Fruit fly (Drosophila melanogaster) whole organism, embryonic: ENCODE measurements around the gene CG4709.

Source experiments
- Abd-B ChIP-seq: fragments of 200-800 bp; sonication (Bioruptor generic); optimal IDR thresholded peaks from 2 replicates; lab custom pipeline; 2018; ENCODE audit warnings: missing biosample characterization, mild to moderate bottlenecking, missing genetic modification characterization, moderate library complexity
- Atf3 ChIP-seq: fragments of 200-800 bp; sonication (Bioruptor generic); optimal IDR thresholded peaks from 3 replicates; lab custom pipeline; 2016; ENCODE audit warnings: missing biosample characterization, missing genetic modification characterization
- Awh ChIP-seq: fragments of 200-800 bp; sonication (Bioruptor generic); IDR thresholded peaks from 2 replicates; pipeline ENCODE4, ENCODE4 v1.3.6; 2022; ENCODE audit warnings: missing biosample characterization, missing genetic modification characterization
- CG11504 ChIP-seq: fragments of 200-800 bp; sonication (Bioruptor generic); optimal IDR thresholded peaks from 3 replicates; lab custom pipeline; 2019; ENCODE audit warnings: missing biosample characterization, mild to moderate bottlenecking, missing genetic modification characterization, moderate library complexity
- CG11560 ChIP-seq: fragments of 200-800 bp; sonication (Bioruptor generic); IDR thresholded peaks from 3 replicates; pipeline ENCODE4 v1.3.6; 2022; ENCODE audit warnings: missing biosample characterization, missing genetic modification characterization
- CG14860 ChIP-seq: fragments of 200-800 bp; sonication (Bioruptor generic); IDR thresholded peaks from 3 replicates; pipeline ENCODE4 v1.3.6; 2022; ENCODE audit warnings: missing biosample characterization, missing genetic modification characterization; ENCODE audit not compliant: partially characterized antibody
- CG1603 ChIP-seq: fragments of 200-800 bp; sonication (Bioruptor generic); optimal IDR thresholded peaks from 2 replicates; lab custom pipeline; 2019; ENCODE audit warnings: missing biosample characterization, mild to moderate bottlenecking, missing genetic modification characterization, moderate library complexity
- CG17912 ChIP-seq: fragments of 200-800 bp; sonication (Bioruptor generic); optimal IDR thresholded peaks from 2 replicates; lab custom pipeline; 2018; ENCODE audit warnings: missing biosample characterization, mild to moderate bottlenecking, missing genetic modification characterization
- CG18599 ChIP-seq: fragments of 200-800 bp; sonication (Bioruptor generic); optimal IDR thresholded peaks from 3 replicates; lab custom pipeline; 2017; ENCODE audit warnings: missing biosample characterization, missing genetic modification characterization, mild to moderate bottlenecking, moderate library complexity, missing genetic modification reagents
- CG2875 ChIP-seq: fragments of 200-800 bp; sonication (Bioruptor generic); optimal IDR thresholded peaks from 2 replicates; lab custom pipeline; 2017; ENCODE audit warnings: missing biosample characterization, mild to moderate bottlenecking, missing genetic modification characterization, missing genetic modification reagents
- CG31388 ChIP-seq: fragments of 200-800 bp; sonication (Bioruptor generic); optimal IDR thresholded peaks from 2 replicates; lab custom pipeline; 2016; ENCODE audit warnings: missing biosample characterization, missing genetic modification characterization
- CG3281 ChIP-seq: fragments of 200-800 bp; sonication (Bioruptor generic); optimal IDR thresholded peaks from 3 replicates; lab custom pipeline; 2017; ENCODE audit warnings: missing biosample characterization, mild to moderate bottlenecking, missing genetic modification characterization
- CG42726 ChIP-seq: fragments of 200-800 bp; sonication (Bioruptor generic); IDR thresholded peaks from 2 replicates; pipeline ENCODE4 v1.3.6; 2022; ENCODE audit warnings: missing biosample characterization, missing genetic modification characterization; ENCODE audit not compliant: partially characterized antibody
- CG4282 ChIP-seq: fragments of 200-800 bp; sonication (Bioruptor generic); optimal IDR thresholded peaks from 2 replicates; lab custom pipeline; 2016; ENCODE audit warnings: missing biosample characterization, missing genetic modification characterization
- CG4707 ChIP-seq: fragments of 200-800 bp; sonication (Bioruptor generic); optimal IDR thresholded peaks from 2 replicates; lab custom pipeline; 2018; ENCODE audit warnings: missing biosample characterization, mild to moderate bottlenecking, missing genetic modification characterization, moderate library complexity
- CG4730 ChIP-seq: fragments of 200-800 bp; sonication (Bioruptor generic); IDR thresholded peaks from 2 replicates; pipeline ENCODE4 v1.3.6; 2022; ENCODE audit warnings: missing biosample characterization, missing genetic modification characterization
- CG6689 ChIP-seq: fragments of 200-800 bp; sonication (Bioruptor generic); IDR thresholded peaks from 2 replicates; pipeline ENCODE4 v1.3.6; 2022; ENCODE audit warnings: missing biosample characterization, missing genetic modification characterization
- CG7372 ChIP-seq: fragments of 200-800 bp; sonication (Bioruptor generic); IDR thresholded peaks from 2 replicates; pipeline ENCODE4 v1.3.6; 2022; ENCODE audit warnings: missing biosample characterization, missing genetic modification characterization
- CG7928 ChIP-seq: fragments of 200-800 bp; sonication (Bioruptor generic); optimal IDR thresholded peaks from 2 replicates; lab custom pipeline; 2017; ENCODE audit warnings: missing biosample characterization, mild to moderate bottlenecking, missing genetic modification characterization
- CTCF ChIP-seq: fragments of 200-800 bp; sonication (Bioruptor generic); optimal IDR thresholded peaks from 2 replicates; lab custom pipeline; 2017; ENCODE audit warnings: missing biosample characterization, mild to moderate bottlenecking, missing genetic modification characterization, moderate library complexity
- D19B ChIP-seq: fragments of 200-800 bp; sonication (Bioruptor generic); optimal IDR thresholded peaks from 2 replicates; lab custom pipeline; 2017; ENCODE audit warnings: missing biosample characterization, mild to moderate bottlenecking, missing genetic modification characterization
- Dfd ChIP-seq, 2 experiments: fragments of >200 bp; optimal IDR thresholded peaks; 2 replicates each; lab custom pipeline; 2017; ENCODE audit warnings: missing biosample characterization in 2 of 2, missing genetic modification characterization in 2 of 2
- Hmx ChIP-seq: fragments of 200-800 bp; sonication (Bioruptor generic); optimal IDR thresholded peaks from 2 replicates; lab custom pipeline; 2016; ENCODE audit warnings: missing biosample characterization, missing genetic modification characterization
- Jarid2 ChIP-seq: fragments of 200-800 bp; sonication (Bioruptor generic); optimal IDR thresholded peaks from 3 replicates; lab custom pipeline; 2017; ENCODE audit warnings: mild to moderate bottlenecking, missing biosample characterization, missing genetic modification reagents, missing genetic modification characterization
- Mrtf ChIP-seq: fragments of 200-800 bp; sonication (Bioruptor generic); IDR thresholded peaks from 3 replicates; pipeline ENCODE4 v1.3.6; 2022; ENCODE audit warnings: missing biosample characterization, missing genetic modification characterization
- NFAT ChIP-seq: fragments of 200-800 bp; sonication (Bioruptor generic); IDR thresholded peaks from 2 replicates; pipeline ENCODE4 v1.3.6; 2022; ENCODE audit warnings: missing biosample characterization, missing genetic modification characterization
- Nf-YC ChIP-seq: fragments of 200-800 bp; optimal IDR thresholded peaks from 3 replicates; lab custom pipeline; 2019; ENCODE audit warnings: missing biosample characterization, mild to moderate bottlenecking, missing genetic modification characterization, moderate library complexity
- Poxn ChIP-seq: fragments of 200-800 bp; sonication (Bioruptor generic); IDR thresholded peaks from 2 replicates; pipeline ENCODE4 v1.3.6; 2022; ENCODE audit warnings: missing biosample characterization, missing genetic modification characterization
- Sox100B ChIP-seq: fragments of 200-800 bp; sonication (Bioruptor generic); optimal IDR thresholded peaks from 3 replicates; lab custom pipeline; 2018; ENCODE audit warnings: missing biosample characterization, mild to moderate bottlenecking, missing genetic modification characterization
- Sry-δ ChIP-seq: fragments of 200-800 bp; sonication (Bioruptor generic); optimal IDR thresholded peaks from 2 replicates; lab custom pipeline; 2016; ENCODE audit warnings: missing biosample characterization, missing genetic modification characterization
- az2 ChIP-seq: fragments of 200-800 bp; sonication (Bioruptor generic); optimal IDR thresholded peaks from 3 replicates; lab custom pipeline; 2016; ENCODE audit warnings: missing biosample characterization, missing genetic modification characterization
- br ChIP-seq: fragments of >200 bp; optimal IDR thresholded peaks from 2 replicates; lab custom pipeline; 2017
- caup ChIP-seq: fragments of 200-800 bp; sonication (Bioruptor generic); optimal IDR thresholded peaks from 3 replicates; lab custom pipeline; 2017; ENCODE audit warnings: missing biosample characterization, mild to moderate bottlenecking, missing genetic modification characterization, moderate library complexity; ENCODE audit not compliant: severe bottlenecking
- chinmo ChIP-seq: fragments of 200-800 bp; sonication (Bioruptor generic); IDR thresholded peaks from 4 replicates; pipeline ENCODE4 v1.3.6; 2022; ENCODE audit warnings: missing biosample characterization, missing genetic modification characterization; ENCODE audit not compliant: partially characterized antibody
- crc ChIP-seq: fragments of 200-800 bp; sonication (Bioruptor generic); optimal IDR thresholded peaks from 2 replicates; lab custom pipeline; 2016; ENCODE audit warnings: missing biosample characterization, missing genetic modification characterization
- dmrt11E ChIP-seq: fragments of 200-800 bp; sonication (Bioruptor generic); optimal IDR thresholded peaks from 3 replicates; lab custom pipeline; 2018; ENCODE audit warnings: missing biosample characterization, mild to moderate bottlenecking, missing genetic modification characterization, moderate library complexity
- dpn ChIP-seq, 2 experiments: fragments of 200-800 bp; sonication (Bioruptor generic); optimal IDR thresholded peaks; 3 replicates each; lab custom pipeline; 2016; ENCODE audit warnings: missing biosample characterization in 2 of 2, missing genetic modification characterization in 2 of 2
- exex ChIP-seq: fragments of 200-800 bp; sonication (Bioruptor generic); optimal IDR thresholded peaks from 4 replicates; lab custom pipeline; 2018; ENCODE audit warnings: missing biosample characterization, mild to moderate bottlenecking, missing genetic modification characterization, moderate library complexity
- gcm2 ChIP-seq: fragments of 200-800 bp; sonication (Bioruptor generic); optimal IDR thresholded peaks from 2 replicates; lab custom pipeline; 2016; ENCODE audit warnings: missing biosample characterization, missing genetic modification characterization
- h ChIP-seq: fragments of >200 bp; optimal IDR thresholded peaks from 2 replicates; lab custom pipeline; 2017
- inv ChIP-seq: fragments of 200-800 bp; sonication (Bioruptor generic); IDR thresholded peaks from 2 replicates; pipeline ENCODE4 v1.3.6; 2022; ENCODE audit warnings: missing biosample characterization, missing genetic modification characterization; ENCODE audit not compliant: partially characterized antibody
- lilli ChIP-seq: fragments of 200-800 bp; sonication (Bioruptor generic); optimal IDR thresholded peaks from 3 replicates; lab custom pipeline; 2016; ENCODE audit warnings: missing biosample characterization, missing genetic modification characterization
- lov ChIP-seq, 2 experiments: fragments of 200-800 bp in 1 of 2; fragments of >200 bp in 1 of 2; sonication (Bioruptor generic) in 1 of 2; IDR thresholded peaks in 1 of 2; optimal IDR thresholded peaks in 1 of 2; 2 replicates in 1 of 2; 3 replicates in 1 of 2; pipeline versions ENCODE4 v1.3.6 to Lab custom; 2017 to 2022; ENCODE audit warnings: missing biosample characterization in 1 of 2, missing genetic modification characterization in 1 of 2
- mam ChIP-seq: fragments of 200-800 bp; sonication (Bioruptor generic); optimal IDR thresholded peaks from 3 replicates; lab custom pipeline; 2016; ENCODE audit warnings: missing biosample characterization, missing genetic modification characterization
- mld ChIP-seq: fragments of 200-800 bp; sonication (Bioruptor generic); IDR thresholded peaks from 3 replicates; pipeline ENCODE4 v1.3.6; 2022; ENCODE audit warnings: missing biosample characterization, missing genetic modification characterization; ENCODE audit not compliant: partially characterized antibody
- pb ChIP-seq: fragments of 200-800 bp; sonication (Bioruptor generic); optimal IDR thresholded peaks from 3 replicates; lab custom pipeline; 2016; ENCODE audit warnings: missing biosample characterization, missing genetic modification characterization
- tio ChIP-seq: fragments of 200-800 bp; sonication (Bioruptor generic); optimal IDR thresholded peaks from 2 replicates; lab custom pipeline; 2017; ENCODE audit warnings: missing biosample characterization, missing genetic modification characterization, inconsistent platforms
- tll ChIP-seq, 2 experiments: fragments of 200-800 bp in 1 of 2; fragments of >200 bp in 1 of 2; sonication (Bioruptor generic) in 1 of 2; optimal IDR thresholded peaks; 2 replicates each; lab custom pipeline; 2017 to 2019; ENCODE audit warnings: missing biosample characterization in 2 of 2, missing genetic modification characterization in 2 of 2, mild to moderate bottlenecking in 1 of 2, moderate library complexity in 1 of 2
- zfh1 ChIP-seq: fragments of 200-800 bp; sonication (Bioruptor generic); IDR thresholded peaks from 3 replicates; pipeline ENCODE4 v1.3.6; 2022; ENCODE audit warnings: missing biosample characterization, missing genetic modification characterization

The CG4709 gene

DNA sequence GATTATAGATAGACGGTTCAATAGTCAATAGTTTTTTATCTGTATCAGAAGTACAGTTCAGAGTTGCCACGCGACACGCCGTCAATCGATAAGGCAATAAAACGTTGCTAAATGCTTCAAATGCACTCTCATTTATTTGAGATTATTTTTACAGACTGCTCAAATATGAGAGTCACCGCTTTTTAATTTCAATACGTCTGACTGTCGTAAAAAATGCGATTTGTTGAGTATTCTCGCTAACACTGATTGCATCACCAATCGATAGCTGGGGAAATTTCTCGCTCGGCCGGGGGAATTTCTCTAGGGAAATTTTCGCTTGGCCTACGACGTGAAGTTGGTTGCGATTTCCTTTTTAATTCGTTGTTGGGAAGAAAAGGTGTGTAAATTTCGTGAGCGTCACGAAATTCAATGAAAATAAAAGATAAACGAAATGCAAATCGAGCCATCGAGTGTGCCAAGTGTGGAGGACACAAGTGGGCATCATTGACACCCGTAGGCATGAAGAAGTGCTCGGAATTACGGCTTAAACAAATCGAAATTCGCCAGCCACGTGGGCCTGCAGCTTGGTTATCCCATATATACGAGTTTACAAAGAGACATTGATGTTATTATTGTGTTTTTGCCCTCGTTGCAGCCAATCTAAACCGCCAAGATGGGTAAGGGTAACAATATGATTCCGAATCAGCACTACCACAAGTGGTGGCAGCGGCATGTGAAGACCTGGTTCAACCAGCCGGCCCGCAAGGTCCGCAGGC, 13.0 kb downstream of the CG4709 start, which contains the start of the genes Dref and RpL13 (continued):
- peak; percentile 44; the same call in 1 of the 2 replicates for TF ChIP-seq CG6689
- peak; percentile 83 for TF ChIP-seq CG14860
- TF ChIP-seq h (lab: Kevin White, UChicago): no peak
- peak; percentile 90 for TF ChIP-seq CG1603 (tag; lab: Kevin White, UChicago)
- TF ChIP-seq dpn (GFP tag; optimal IDR thresholded peaks at IDR 0.05; lab: Kevin White, UChicago): peak; percentile 64 to 88
- TF ChIP-seq CG2875 (GFP tag; lab: Kevin White, UChicago): peak; percentile 91
- peak; percentile 91 for TF ChIP-seq pb (GFP tag; lab: Kevin White, UChicago)
- TF ChIP-seq CG7928: peak; percentile 74
- TF ChIP-seq Poxn (GFP tag; lab: Robert Waterston, UW): peak; percentile 57; the same call in 1 of the 2 replicates
- peak; percentile 75 for TF ChIP-seq D19B (GFP tag; lab: Kevin White, UChicago)
- peak; percentile 74 for TF ChIP-seq Atf3 (GFP tag; lab: Kevin White, UChicago)
- peak; percentile 70 for TF ChIP-seq dmrt11E (tag; lab: Kevin White, UChicago)
- TF ChIP-seq az2 (GFP tag; lab: Kevin White, UChicago): peak; percentile 66
- peak; percentile 83 for TF ChIP-seq CG4282 (GFP tag; lab: Kevin White, UChicago)
- TF ChIP-seq CG7372 (GFP tag; lab: Robert Waterston, UW): peak; percentile 60
- peak; percentile 93 for TF ChIP-seq Sox100B (GFP tag; lab: Kevin White, UChicago)
- no peak for TF ChIP-seq tio (GFP tag; lab: Kevin White, UChicago)
- TF ChIP-seq CG18599 (GFP tag; lab: Kevin White, UChicago): peak; percentile 92
- peak; percentile 84 for TF ChIP-seq mam (GFP tag; lab: Kevin White, UChicago)
- peak; percentile 52; the same call in 1 of the 3 replicates for TF ChIP-seq Mrtf
- peak; percentile 95 for TF ChIP-seq CG3281 (GFP tag; lab: Kevin White, UChicago)
- peak; percentile 76 for TF ChIP-seq inv (GFP tag; lab: Robert Waterston, UW)
- peak; percentile 74 for TF ChIP-seq Abd-B (GFP tag; lab: Kevin White, UChicago)
- TF ChIP-seq CG11504: no peak
- TF ChIP-seq CG4707 (GFP tag; lab: Kevin White, UChicago): peak; percentile 94
- peak; percentile 96 for TF ChIP-seq CG17912 (GFP tag; lab: Kevin White, UChicago)
- TF ChIP-seq Awh (GFP tag; lab: Robert Waterston, UW): peak; percentile 75
- no peak for TF ChIP-seq Dfd (GFP tag; optimal IDR thresholded peaks at IDR 0.05; lab: Kevin White, UChicago)
- TF ChIP-seq CG11560 (tag; lab: Robert Waterston, UW): 0 out of 3 replicates have a peak, but pooled peaks have one; percentile 11
- TF ChIP-seq CG31388 (GFP tag; lab: Kevin White, UChicago): peak; percentile 3
- TF ChIP-seq br: no peak
- TF ChIP-seq tll (GFP tag; optimal IDR thresholded peaks at IDR 0.05; lab: Kevin White, UChicago): peak in 1 of 2 experiments; percentile 18
- peak; percentile 80 for TF ChIP-seq crc (GFP tag; lab: Kevin White, UChicago)
- no peak for TF ChIP-seq lov (optimal IDR thresholded peaks at IDR 0.05; lab: Kevin White, UChicago)
- TF ChIP-seq lov (GFP tag; IDR thresholded peaks at IDR 0.05; lab: Robert Waterston, UW): peak; percentile 96
- peak; percentile 92 for TF ChIP-seq Sry-δ
- peak; percentile 55 for TF ChIP-seq Hmx (GFP tag; lab: Kevin White, UChicago)
- 0 out of 4 replicates have a peak, but pooled peaks have one; percentile 22 for TF ChIP-seq chinmo (GFP tag; lab: Robert Waterston, UW)
- peak; percentile 80 for TF ChIP-seq gcm2
- no peak for TF ChIP-seq Jarid2 (GFP tag; lab: Kevin White, UChicago)
- TF ChIP-seq lilli: peak; percentile 87
- peak; percentile 64 for TF ChIP-seq CTCF (GFP tag; lab: Kevin White, UChicago)
- no peak for TF ChIP-seq CG42726 (GFP tag; lab: Robert Waterston, UW)
- TF ChIP-seq caup (GFP tag; lab: Kevin White, UChicago): peak; percentile 97
- no peak; the same call in 1 of the 2 replicates for TF ChIP-seq CG4730 (GFP tag; lab: Robert Waterston, UW)
- TF ChIP-seq Nf-YC: peak; percentile 83
- TF ChIP-seq zfh1 (GFP tag; lab: Robert Waterston, UW): peak; percentile 86
- no peak for TF ChIP-seq mld (GFP tag; lab: Robert Waterston, UW)
- TF ChIP-seq exex (tag; lab: Kevin White, UChicago): peak; percentile 75
- TF ChIP-seq NFAT (GFP tag; lab: Robert Waterston, UW): peak; percentile 82
